Fruit fly (Drosophila melanogaster): Measurements from ENCODE around the gene capt.

capt gene

dm6 chr2L:1169867-1170415, 11.9 kb upstream of the capt start, which contains the start of the genes CG31922 and Plap:
TSS of gene CG31922 (plus strand) at chr2L:1170181.
TSS of gene Plap (minus strand) at chr2L:1170365.
- no peak for TF ChIP-seq brk (GFP tag; optimal IDR thresholded peaks at IDR 0.05)
- no peak for TF ChIP-seq Rel (GFP tag; optimal IDR thresholded peaks at IDR 0.05)
- TF ChIP-seq Rel (tag; optimal IDR thresholded peaks at IDR 0.05) = peak; percentile 97
- TF ChIP-seq usp (GFP tag; optimal IDR thresholded peaks at IDR 0.05) = no peak
- no peak for TF ChIP-seq Dfd (GFP tag; optimal IDR thresholded peaks at IDR 0.05)
- no peak for TF ChIP-seq jim (GFP tag; optimal IDR thresholded peaks at IDR 0.05)
- TF ChIP-seq foxo (GFP tag; optimal IDR thresholded peaks at IDR 0.05) = peak; percentile 18 to 76
- peak; percentile 84 for TF ChIP-seq h (GFP tag; optimal IDR thresholded peaks at IDR 0.05)
- peak; percentile 75 for TF ChIP-seq sv (GFP tag; optimal IDR thresholded peaks at IDR 0.05)
- TF ChIP-seq Myc (optimal IDR thresholded peaks at IDR 0.05) = peak; percentile 63
- peak; percentile 69 for TF ChIP-seq psq (GFP tag; optimal IDR thresholded peaks at IDR 0.05)
- peak; percentile 76 for TF ChIP-seq br (GFP tag; optimal IDR thresholded peaks at IDR 0.05)
- TF ChIP-seq OdsH (GFP tag; optimal IDR thresholded peaks at IDR 0.05) = peak; percentile 73
- TF ChIP-seq tai (GFP tag; optimal IDR thresholded peaks at IDR 0.05) = no peak
- TF ChIP-seq pan (optimal IDR thresholded peaks at IDR 0.05) = no peak
- TF ChIP-seq GATAd (GFP tag; optimal IDR thresholded peaks at IDR 0.05) = no peak
- peak; percentile 80 for TF ChIP-seq rgr (GFP tag; optimal IDR thresholded peaks at IDR 0.05)
- peak; percentile 78 for TF ChIP-seq Sp1 (GFP tag; optimal IDR thresholded peaks at IDR 0.05)
- no peak for TF ChIP-seq sage (GFP tag; optimal IDR thresholded peaks at IDR 0.05)
- peak; percentile 81 for TF ChIP-seq HLH106 (tag; optimal IDR thresholded peaks at IDR 0.05)
- TF ChIP-seq fru (GFP tag; optimal IDR thresholded peaks at IDR 0.05) = no peak
- no peak for TF ChIP-seq Abd-B (GFP tag; optimal IDR thresholded peaks at IDR 0.05)
- peak; percentile 63 for TF ChIP-seq dmrt93B (GFP tag; optimal IDR thresholded peaks at IDR 0.05)
- TF ChIP-seq woc (GFP tag; optimal IDR thresholded peaks at IDR 0.05) = peak; percentile 58
- TF ChIP-seq Hr78 (GFP tag; optimal IDR thresholded peaks at IDR 0.05) = no peak
- TF ChIP-seq ey (GFP tag; optimal IDR thresholded peaks at IDR 0.05) = peak; percentile 67
- TF ChIP-seq dsf (GFP tag; optimal IDR thresholded peaks at IDR 0.05; ENCODE audit: borderline replicate concordance) = no peak
- TF ChIP-seq Hnf4 (GFP tag; optimal IDR thresholded peaks at IDR 0.05) = no peak
- no peak for TF ChIP-seq N (GFP tag; optimal IDR thresholded peaks at IDR 0.05)
- TF ChIP-seq Jra (GFP tag; optimal IDR thresholded peaks at IDR 0.05) = no peak
- TF ChIP-seq Hr83 (GFP tag; optimal IDR thresholded peaks at IDR 0.05; ENCODE audit: poor library complexity, severe bottlenecking) = peak; percentile 61
- TF ChIP-seq Mio (GFP tag; optimal IDR thresholded peaks at IDR 0.05) = no peak
- TF ChIP-seq Dif (GFP tag; optimal IDR thresholded peaks at IDR 0.05; ENCODE audit: partially characterized antibody) = no peak
- TF ChIP-seq CrebA (GFP tag; optimal IDR thresholded peaks at IDR 0.05; ENCODE audit: borderline replicate concordance) = no peak
- no peak for TF ChIP-seq dl (GFP tag; optimal IDR thresholded peaks at IDR 0.05; ENCODE audit: insufficient read depth in 1 of 2, partially characterized antibody in 2 of 2)
- TF ChIP-seq CG9705 (GFP tag; optimal IDR thresholded peaks at IDR 0.05) = peak; percentile 63

- TF ChIP-seq OdsH (GFP tag; optimal IDR thresholded peaks at IDR 0.05) (no peak), brk (GFP tag; optimal IDR thresholded peaks at IDR 0.05) (no peak), Rel (GFP tag; optimal IDR thresholded peaks at IDR 0.05) (no peak), Rel (tag; optimal IDR thresholded peaks at IDR 0.05) (peak; percentile 97), Abd-B (GFP tag; optimal IDR thresholded peaks at IDR 0.05) (no peak), Vsx2 (GFP tag; optimal IDR thresholded peaks at IDR 0.05; ENCODE audit: partially characterized antibody) (no peak), Sp1 (GFP tag; optimal IDR thresholded peaks at IDR 0.05) (no peak), Dif (GFP tag; optimal IDR thresholded peaks at IDR 0.05; ENCODE audit: partially characterized antibody) (no peak), woc (GFP tag; optimal IDR thresholded peaks at IDR 0.05) (no peak)
Observed at dm6 chr2L:1166326-1166725, 8.3 kb upstream of the capt start, which contains the start of gene CG14341. TSS of gene CG14341 (plus strand) at chr2L:1166506.

dm6 chr2L:1164294-1164693, 6.2 kb upstream of the capt start, which contains the start of gene IntS14:
TSS of gene IntS14 (plus strand) at chr2L:1164443.
- TF ChIP-seq GATAd (GFP tag; optimal IDR thresholded peaks at IDR 0.05) (no peak), Myc (optimal IDR thresholded peaks at IDR 0.05) (peak; percentile 54), Rel (GFP tag; optimal IDR thresholded peaks at IDR 0.05) (no peak), Rel (tag; optimal IDR thresholded peaks at IDR 0.05) (peak; percentile 48), lola (GFP tag; optimal IDR thresholded peaks at IDR 0.05) (no peak)
